Fruit fly (Drosophila melanogaster) whole organism, embryonic: ENCODE measurements around the gene Dyrk2.
A peak's percentile ranks its signal among the peaks of the same experiment; 100 is the strongest.

Experiments used
- Asciz ChIP-seq: fragments of 200-800 bp; sonication (Bioruptor generic); optimal IDR thresholded peaks from 2 replicates; lab custom pipeline; 2017; ENCODE audit warnings: missing biosample characterization, mild to moderate bottlenecking, missing genetic modification characterization, missing genetic modification reagents
- Bteb2 ChIP-seq: fragments of 200-800 bp; sonication (Bioruptor generic); optimal IDR thresholded peaks from 2 replicates; lab custom pipeline; 2016; ENCODE audit warnings: missing biosample characterization, missing genetic modification characterization
- CG1024 ChIP-seq: fragments of 200-800 bp; sonication (Bioruptor generic); IDR thresholded peaks from 2 replicates; pipeline ENCODE4 v1.3.6; 2022; ENCODE audit warnings: missing biosample characterization, missing genetic modification characterization
- CG10366 ChIP-seq: fragments of 200-800 bp; sonication (Bioruptor generic); IDR thresholded peaks from 2 replicates; pipeline ENCODE4 v1.3.6; 2022; ENCODE audit warnings: missing biosample characterization, missing genetic modification characterization
- CG11085 ChIP-seq: fragments of 200-800 bp; sonication (Bioruptor generic); IDR thresholded peaks from 2 replicates; pipeline ENCODE4 v1.3.6; 2022; ENCODE audit warnings: missing biosample characterization, missing genetic modification characterization
- CG13287 ChIP-seq: fragments of 200-800 bp; sonication (Bioruptor generic); IDR thresholded peaks from 2 replicates; pipeline ENCODE4 v1.3.6; 2022; ENCODE audit warnings: missing biosample characterization, missing genetic modification characterization; ENCODE audit not compliant: partially characterized antibody
- CG14441 ChIP-seq: fragments of 200-800 bp; sonication (Bioruptor generic); IDR thresholded peaks from 2 replicates; pipeline ENCODE4 v1.3.6; 2022; ENCODE audit warnings: missing biosample characterization, missing genetic modification characterization
- CG15073 ChIP-seq: fragments of 200-800 bp; sonication (Bioruptor generic); optimal IDR thresholded peaks from 2 replicates; lab custom pipeline; 2016; ENCODE audit warnings: missing biosample characterization, missing genetic modification characterization
- CG15479 ChIP-seq: fragments of 200-800 bp; sonication (Bioruptor generic); optimal IDR thresholded peaks from 3 replicates; lab custom pipeline; 2019; ENCODE audit warnings: missing biosample characterization, mild to moderate bottlenecking, missing genetic modification characterization, moderate library complexity
- CG1603 ChIP-seq: fragments of 200-800 bp; sonication (Bioruptor generic); optimal IDR thresholded peaks from 2 replicates; lab custom pipeline; 2019; ENCODE audit warnings: missing biosample characterization, mild to moderate bottlenecking, missing genetic modification characterization, moderate library complexity
- CG1647 ChIP-seq: fragments of 200-800 bp; sonication (Bioruptor generic); optimal IDR thresholded peaks from 3 replicates; lab custom pipeline; 2016; ENCODE audit warnings: missing biosample characterization, missing genetic modification characterization
- CG16813 ChIP-seq: fragments of 200-800 bp; sonication (Bioruptor generic); IDR thresholded peaks from 3 replicates; pipeline ENCODE4 v1.3.6; 2022; ENCODE audit warnings: missing biosample characterization, missing genetic modification characterization; ENCODE audit not compliant: partially characterized antibody
- CG17328 ChIP-seq: fragments of 200-800 bp; sonication (Bioruptor generic); IDR thresholded peaks from 2 replicates; pipeline ENCODE4 v1.3.6; 2022; ENCODE audit warnings: missing biosample characterization, missing genetic modification characterization
- CG18599 ChIP-seq: fragments of 200-800 bp; sonication (Bioruptor generic); optimal IDR thresholded peaks from 3 replicates; lab custom pipeline; 2017; ENCODE audit warnings: missing biosample characterization, missing genetic modification characterization, mild to moderate bottlenecking, moderate library complexity, missing genetic modification reagents
- CG18619 ChIP-seq: fragments of 200-800 bp; sonication (Bioruptor generic); optimal IDR thresholded peaks from 3 replicates; lab custom pipeline; 2017; ENCODE audit warnings: missing biosample characterization, mild to moderate bottlenecking, missing genetic modification characterization
- CG2120 ChIP-seq: fragments of 200-800 bp; sonication (Bioruptor generic); optimal IDR thresholded peaks from 3 replicates; lab custom pipeline; 2016; ENCODE audit warnings: missing biosample characterization, missing genetic modification characterization
- CG2712 ChIP-seq: fragments of 200-800 bp; optimal IDR thresholded peaks from 3 replicates; lab custom pipeline; 2019; ENCODE audit warnings: missing biosample characterization, mild to moderate bottlenecking, missing genetic modification characterization, moderate library complexity
- CG3281 ChIP-seq: fragments of 200-800 bp; sonication (Bioruptor generic); optimal IDR thresholded peaks from 3 replicates; lab custom pipeline; 2017; ENCODE audit warnings: missing biosample characterization, mild to moderate bottlenecking, missing genetic modification characterization
- CG42726 ChIP-seq: fragments of 200-800 bp; sonication (Bioruptor generic); IDR thresholded peaks from 2 replicates; pipeline ENCODE4 v1.3.6; 2022; ENCODE audit warnings: missing biosample characterization, missing genetic modification characterization; ENCODE audit not compliant: partially characterized antibody
- CG6689 ChIP-seq: fragments of 200-800 bp; sonication (Bioruptor generic); IDR thresholded peaks from 2 replicates; pipeline ENCODE4 v1.3.6; 2022; ENCODE audit warnings: missing biosample characterization, missing genetic modification characterization
- CG6813 ChIP-seq: fragments of 200-800 bp; sonication (Bioruptor generic); optimal IDR thresholded peaks from 2 replicates; lab custom pipeline; 2017; ENCODE audit warnings: missing biosample characterization, missing genetic modification characterization, mild to moderate bottlenecking, moderate library complexity, missing genetic modification reagents
- Dip3 ChIP-seq: fragments of 200-800 bp; sonication (Bioruptor generic); optimal IDR thresholded peaks from 3 replicates; lab custom pipeline; 2016; ENCODE audit warnings: missing biosample characterization, missing genetic modification characterization
- E2f1 ChIP-seq: fragments of 200-800 bp; sonication (Bioruptor generic); IDR thresholded peaks from 2 replicates; pipeline ENCODE4 v1.3.6; 2022; ENCODE audit warnings: missing biosample characterization, missing genetic modification characterization
- Elba2 ChIP-seq: fragments of 200-800 bp; sonication (Bioruptor generic); optimal IDR thresholded peaks from 3 replicates; lab custom pipeline; 2016; ENCODE audit warnings: missing biosample characterization, missing genetic modification characterization
- Fer1 ChIP-seq: fragments of 200-800 bp; sonication (Bioruptor generic); optimal IDR thresholded peaks from 2 replicates; lab custom pipeline; 2017; ENCODE audit warnings: missing biosample characterization, mild to moderate bottlenecking, missing genetic modification characterization
- Fer2 ChIP-seq: fragments of 200-800 bp; sonication (Bioruptor generic); optimal IDR thresholded peaks from 2 replicates; lab custom pipeline; 2018; ENCODE audit warnings: missing biosample characterization, mild to moderate bottlenecking, missing genetic modification characterization, moderate library complexity
- GATAe ChIP-seq: fragments of 200-800 bp; sonication (Bioruptor generic); conservative IDR thresholded peaks from 2 replicates; pipeline ENCODE4 v1.3.6; 2022; ENCODE audit warnings: missing biosample characterization, missing genetic modification characterization
- H15 ChIP-seq: fragments of 200-800 bp; sonication (Bioruptor generic); IDR thresholded peaks from 3 replicates; pipeline ENCODE4 v1.3.6; 2022; ENCODE audit warnings: missing biosample characterization, missing genetic modification characterization
- Mes4 ChIP-seq: fragments of 200-800 bp; sonication (Bioruptor generic); optimal IDR thresholded peaks from 2 replicates; lab custom pipeline; 2016; ENCODE audit warnings: missing biosample characterization, missing genetic modification characterization
- Oaz ChIP-seq: fragments of 200-800 bp; sonication (Bioruptor generic); IDR thresholded peaks from 2 replicates; pipeline ENCODE4 v1.3.6; 2022; ENCODE audit warnings: missing biosample characterization, missing genetic modification characterization
- Optix ChIP-seq: fragments of 200-800 bp; sonication (Bioruptor generic); IDR thresholded peaks from 3 replicates; pipeline ENCODE4 v1.3.6; 2022; ENCODE audit warnings: missing biosample characterization, missing genetic modification characterization
- Ptx1 ChIP-seq: fragments of 200-800 bp; sonication (Bioruptor generic); IDR thresholded peaks from 2 replicates; pipeline ENCODE4 v1.3.6; 2022; ENCODE audit warnings: missing biosample characterization, missing genetic modification characterization
- Sox102F ChIP-seq: fragments of 200-800 bp; sonication (Bioruptor generic); optimal IDR thresholded peaks from 2 replicates; lab custom pipeline; 2018; ENCODE audit warnings: missing biosample characterization, mild to moderate bottlenecking, missing genetic modification characterization, moderate library complexity
- Spps ChIP-seq: fragments of 200-800 bp; sonication (Bioruptor generic); optimal IDR thresholded peaks from 2 replicates; lab custom pipeline; 2018; ENCODE audit warnings: missing biosample characterization, mild to moderate bottlenecking, missing genetic modification characterization
- ab ChIP-seq: fragments of 200-800 bp; sonication (Bioruptor generic); optimal IDR thresholded peaks from 2 replicates; lab custom pipeline; 2016; ENCODE audit warnings: missing biosample characterization, missing genetic modification characterization
- ato ChIP-seq: fragments of 200-800 bp; sonication (Bioruptor generic); IDR thresholded peaks from 2 replicates; pipeline ENCODE4 v1.3.6; 2022; ENCODE audit warnings: missing biosample characterization, missing genetic modification characterization; ENCODE audit not compliant: partially characterized antibody
- corto ChIP-seq: fragments of 200-800 bp; sonication (Bioruptor generic); optimal IDR thresholded peaks from 2 replicates; lab custom pipeline; 2016; ENCODE audit warnings: missing biosample characterization, mild to moderate bottlenecking, missing genetic modification characterization, moderate library complexity
- dm ChIP-seq: fragments of 200-800 bp; sonication (Bioruptor generic); optimal IDR thresholded peaks from 3 replicates; lab custom pipeline; 2016; ENCODE audit warnings: missing biosample characterization, missing genetic modification characterization
- fd102C ChIP-seq: fragments of 200-800 bp; sonication (Bioruptor generic); optimal IDR thresholded peaks from 2 replicates; lab custom pipeline; 2018; ENCODE audit warnings: missing biosample characterization, mild to moderate bottlenecking, missing genetic modification characterization, moderate library complexity
- fd3F ChIP-seq: fragments of 200-800 bp; sonication (Bioruptor generic); optimal IDR thresholded peaks from 2 replicates; lab custom pipeline; 2018; ENCODE audit warnings: missing biosample characterization, mild to moderate bottlenecking, missing genetic modification characterization, moderate library complexity
- ftz-f1 ChIP-seq: fragments of 200-800 bp; sonication (Bioruptor generic); optimal IDR thresholded peaks from 2 replicates; lab custom pipeline; 2016; ENCODE audit warnings: missing biosample characterization, missing genetic modification characterization
- gro ChIP-seq: fragments of 200-800 bp; sonication (Bioruptor generic); optimal IDR thresholded peaks from 2 replicates; lab custom pipeline; 2016; ENCODE audit warnings: missing biosample characterization, missing genetic modification characterization
- lbe ChIP-seq: fragments of 200-800 bp; sonication (Bioruptor generic); optimal IDR thresholded peaks from 2 replicates; lab custom pipeline; 2016; ENCODE audit warnings: missing biosample characterization, mild to moderate bottlenecking, missing genetic modification characterization
- maf-S ChIP-seq: fragments of 200-800 bp; sonication (Bioruptor generic); optimal IDR thresholded peaks from 2 replicates; lab custom pipeline; 2016; ENCODE audit warnings: missing biosample characterization, missing genetic modification characterization
- otp ChIP-seq: fragments of 200-800 bp; sonication (Bioruptor generic); IDR thresholded peaks from 3 replicates; pipeline ENCODE4, ENCODE4 v1.3.6; 2022; ENCODE audit warnings: missing biosample characterization, missing genetic modification characterization
- pita ChIP-seq: fragments of 200-800 bp; sonication (Bioruptor generic); optimal IDR thresholded peaks from 2 replicates; lab custom pipeline; 2017; ENCODE audit warnings: missing biosample characterization, mild to moderate bottlenecking, missing genetic modification characterization
- sisA ChIP-seq: fragments of 200-800 bp; sonication (Bioruptor generic); IDR thresholded peaks from 2 replicates; pipeline ENCODE4 v1.3.6; 2022; ENCODE audit warnings: missing biosample characterization, missing genetic modification characterization
- slou ChIP-seq: fragments of 200-800 bp; sonication (Bioruptor generic); optimal IDR thresholded peaks from 3 replicates; lab custom pipeline; 2016; ENCODE audit warnings: missing biosample characterization, missing genetic modification characterization
- ssp ChIP-seq: fragments of 200-800 bp; sonication (Bioruptor generic); IDR thresholded peaks from 2 replicates; pipeline ENCODE4 v1.3.6; 2022; ENCODE audit warnings: missing biosample characterization, missing genetic modification characterization
- sug ChIP-seq: fragments of 200-800 bp; optimal IDR thresholded peaks from 2 replicates; lab custom pipeline; 2019; ENCODE audit warnings: missing biosample characterization, mild to moderate bottlenecking, missing genetic modification characterization, moderate library complexity
- tna ChIP-seq: fragments of 200-800 bp; sonication (Bioruptor generic); IDR thresholded peaks from 2 replicates; pipeline ENCODE4 v1.3.6; 2022; ENCODE audit warnings: missing biosample characterization, missing genetic modification characterization; ENCODE audit not compliant: partially characterized antibody
- wdn ChIP-seq: fragments of 200-800 bp; sonication (Bioruptor generic); IDR thresholded peaks from 2 replicates; pipeline ENCODE4 v1.3.6; 2022; ENCODE audit warnings: missing biosample characterization, missing genetic modification characterization

Gene Dyrk2

dm6 chr2L:14236132-14236531 lies 2.2 kb upstream of the Dyrk2 start (continued):
- TF ChIP-seq maf-S (GFP tag; lab: Kevin White, UChicago): no peak
- TF ChIP-seq Fer1: no peak
- TF ChIP-seq Mes4 (GFP tag; lab: Kevin White, UChicago): no peak
- no peak for TF ChIP-seq lbe
- 0 out of 2 replicates have a peak, but pooled peaks have one; percentile 11 for TF ChIP-seq CG17328 (GFP tag; lab: Robert Waterston, UW)
- no peak for TF ChIP-seq fd3F (GFP tag; lab: Kevin White, UChicago)
- TF ChIP-seq CG1024 (GFP tag; lab: Robert Waterston, UW): no peak
- no peak for TF ChIP-seq fd102C
- no peak for TF ChIP-seq dm (GFP tag; lab: Kevin White, UChicago)
- TF ChIP-seq CG6689 (GFP tag; lab: Robert Waterston, UW): no peak
- 0 out of 2 replicates have a peak, but pooled peaks have one; percentile 14 for TF ChIP-seq CG10366 (GFP tag; lab: Robert Waterston, UW)
- peak; percentile 28 for TF ChIP-seq Asciz
- no peak for TF ChIP-seq CG18599 (GFP tag; lab: Kevin White, UChicago)
- no peak for TF ChIP-seq Fer2
- no peak for TF ChIP-seq CG11085
- no peak for TF ChIP-seq CG42726 (GFP tag; lab: Robert Waterston, UW)
- no peak for TF ChIP-seq ftz-f1
- no peak for TF ChIP-seq CG6813
- no peak for TF ChIP-seq H15 (GFP tag; lab: Robert Waterston, UW)
- TF ChIP-seq wdn: no peak
- no peak for TF ChIP-seq tna (GFP tag; lab: Robert Waterston, UW)
- TF ChIP-seq Bteb2 (GFP tag; lab: Kevin White, UChicago): no peak
- TF ChIP-seq CG1647 (GFP tag; lab: Kevin White, UChicago): no peak
- TF ChIP-seq sug (tag; lab: Kevin White, UChicago): no peak
- TF ChIP-seq Sox102F (GFP tag; lab: Kevin White, UChicago): peak; percentile 31
- TF ChIP-seq CG2120 (GFP tag; lab: Kevin White, UChicago): no peak
- TF ChIP-seq CG15073 (GFP tag; lab: Kevin White, UChicago): no peak
- TF ChIP-seq Elba2 (GFP tag; lab: Kevin White, UChicago): no peak
- TF ChIP-seq otp (GFP tag; lab: Robert Waterston, UW): 0 out of 3 replicates have a peak, but pooled peaks have one; percentile 38
- TF ChIP-seq gro: no peak
- no peak for TF ChIP-seq pita (GFP tag; lab: Kevin White, UChicago)
- TF ChIP-seq CG16813 (GFP tag; lab: Robert Waterston, UW): no peak
- TF ChIP-seq Optix (GFP tag; lab: Robert Waterston, UW): no peak
- no peak for TF ChIP-seq Oaz (GFP tag; lab: Robert Waterston, UW)
- TF ChIP-seq CG18619 (GFP tag; lab: Kevin White, UChicago): no peak
- no peak for TF ChIP-seq GATAe (GFP tag; lab: Robert Waterston, UW)
- TF ChIP-seq CG2712: peak; percentile 50
- no peak for TF ChIP-seq ab
- TF ChIP-seq CG15479 (GFP tag; lab: Kevin White, UChicago): no peak
- TF ChIP-seq Dip3 (GFP tag; lab: Kevin White, UChicago): no peak
- peak; percentile 29 for TF ChIP-seq CG1603 (tag; lab: Kevin White, UChicago)
- no peak for TF ChIP-seq slou
- no peak for TF ChIP-seq sisA (GFP tag; lab: Robert Waterston, UW)
- no peak for TF ChIP-seq CG3281 (GFP tag; lab: Kevin White, UChicago)
- TF ChIP-seq Spps (tag; lab: Kevin White, UChicago): no peak
- TF ChIP-seq CG14441 (GFP tag; lab: Robert Waterston, UW): no peak
- no peak for TF ChIP-seq ssp
- TF ChIP-seq E2f1 (GFP tag; lab: Robert Waterston, UW): no peak
- no peak for TF ChIP-seq ato (GFP tag; lab: Robert Waterston, UW)
- no peak for TF ChIP-seq CG13287 (GFP tag; lab: Robert Waterston, UW)
- no peak for TF ChIP-seq corto
- TF ChIP-seq Ptx1: no peak
